Fruit fly (Drosophila melanogaster): ENCODE results near the gene CG43208.

CG43208 gene

DNA sequence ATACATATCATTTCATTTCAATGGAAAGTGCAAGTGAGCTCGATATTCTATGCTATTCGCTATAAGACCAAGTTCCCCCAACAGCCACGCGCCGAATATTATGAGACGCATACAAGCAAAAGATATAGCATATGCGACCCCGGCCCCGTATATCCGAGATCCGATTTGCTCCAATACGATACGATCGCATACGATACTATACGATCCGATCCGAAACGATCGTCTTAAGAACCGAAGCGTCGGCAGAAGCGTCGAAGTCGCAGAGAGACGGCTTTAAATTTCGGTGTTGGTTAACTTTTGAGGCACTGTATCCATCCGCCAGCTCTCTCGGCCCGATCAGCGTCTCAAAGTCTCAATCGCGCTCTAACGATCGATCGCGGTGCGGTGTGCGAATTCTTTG lies 23.8 kb upstream of the CG43208 start, which contains the start of gene CG8630:
Gene CG8630, plus strand, starts transcription at position 303 of the 400 bp plus-strand sequence.
- TF ChIP-seq psq (optimal IDR thresholded peaks at IDR 0.05) (no peak), CG8478 (optimal IDR thresholded peaks at IDR 0.05) (no peak), pan (optimal IDR thresholded peaks at IDR 0.05) (no peak), Dll (optimal IDR thresholded peaks at IDR 0.05) (no peak)

DNA sequence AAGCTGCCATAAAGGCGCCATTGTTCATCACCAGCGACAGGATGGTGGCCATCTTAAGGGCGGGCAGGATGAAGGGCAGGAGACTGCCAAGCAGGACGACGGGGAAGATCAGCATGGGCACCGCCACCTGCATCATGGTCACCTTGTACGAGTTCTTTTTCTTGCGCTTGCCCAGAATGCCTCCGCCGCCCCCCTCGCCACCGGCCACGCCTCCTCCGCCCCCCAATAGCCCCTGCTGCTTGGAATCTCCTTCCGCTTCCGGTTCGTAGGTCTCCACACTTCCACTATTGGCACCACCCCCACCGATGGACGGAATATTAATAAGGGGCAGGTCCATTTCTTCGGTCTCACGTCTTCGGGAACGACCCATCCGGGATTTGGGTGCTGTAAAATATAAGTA lies 18.1 kb upstream of the CG43208 start:
- TF ChIP-seq CG8478 (optimal IDR thresholded peaks at IDR 0.05), result no peak
- no peak for TF ChIP-seq EcR (GFP tag; optimal IDR thresholded peaks at IDR 0.05)
- no peak for TF ChIP-seq usp (GFP tag; optimal IDR thresholded peaks at IDR 0.05)
- TF ChIP-seq psq (optimal IDR thresholded peaks at IDR 0.05), result no peak
- TF ChIP-seq pan (optimal IDR thresholded peaks at IDR 0.05), result no peak
- TF ChIP-seq Dll (optimal IDR thresholded peaks at IDR 0.05), result no peak

DNA sequence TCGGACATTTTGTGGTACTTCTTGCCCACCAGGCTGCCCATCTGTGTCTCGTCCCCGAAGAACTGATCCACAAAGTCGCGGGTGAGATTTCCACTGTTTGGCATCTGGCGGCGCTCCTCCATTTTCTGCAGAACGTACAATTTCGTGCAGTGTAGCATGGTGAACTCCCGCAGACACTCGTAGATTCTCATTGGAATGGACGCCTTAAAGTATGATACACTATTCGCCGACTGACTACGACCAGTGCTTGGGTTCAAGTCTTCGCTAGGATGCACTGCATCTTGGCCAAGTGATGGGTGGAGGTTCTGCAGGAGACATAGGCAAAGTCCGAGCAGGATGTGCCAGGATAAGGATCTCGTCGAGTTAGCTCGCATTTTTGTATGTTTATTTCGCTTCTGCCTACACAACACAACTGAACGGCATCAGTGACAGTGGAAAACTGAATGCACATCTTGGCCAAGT lies 17.1 kb upstream of the CG43208 start, which contains the start of gene CG15888:
Gene CG15888, minus strand, starts transcription at position 412 of the 462 bp plus-strand sequence.
- TF ChIP-seq EcR (GFP tag; optimal IDR thresholded peaks at IDR 0.05) (no peak), psq (optimal IDR thresholded peaks at IDR 0.05) (no peak), pan (optimal IDR thresholded peaks at IDR 0.05) (no peak), Dll (optimal IDR thresholded peaks at IDR 0.05) (no peak), CG8478 (optimal IDR thresholded peaks at IDR 0.05) (no peak), usp (GFP tag; optimal IDR thresholded peaks at IDR 0.05) (no peak)

dm6 chr3R:13288763-13289312 lies 14.4 kb upstream of the CG43208 start, which contains the start of gene apn:
TSS of gene apn (minus strand) at chr3R:13288813.
- no peak for TF ChIP-seq CG8478 (optimal IDR thresholded peaks at IDR 0.05)
- TF ChIP-seq pan (optimal IDR thresholded peaks at IDR 0.05), result no peak

dm6 chr3R:13290329-13290728 lies 12.9 kb upstream of the CG43208 start, which contains the start of gene Osi22:
TSS of gene Osi22 (plus strand) at chr3R:13290629.
- TF ChIP-seq Dll (optimal IDR thresholded peaks at IDR 0.05), result no peak
- TF ChIP-seq EcR (GFP tag; optimal IDR thresholded peaks at IDR 0.05), result no peak
- TF ChIP-seq usp (GFP tag; optimal IDR thresholded peaks at IDR 0.05), result no peak
- TF ChIP-seq psq (optimal IDR thresholded peaks at IDR 0.05), result no peak
- TF ChIP-seq pan (optimal IDR thresholded peaks at IDR 0.05), result no peak
- no peak for TF ChIP-seq CG8478 (optimal IDR thresholded peaks at IDR 0.05)

- no peak for TF ChIP-seq CG8478 (optimal IDR thresholded peaks at IDR 0.05)
- no peak for TF ChIP-seq pan (optimal IDR thresholded peaks at IDR 0.05)
- no peak for TF ChIP-seq usp (GFP tag; optimal IDR thresholded peaks at IDR 0.05)
Measured at dm6 chr3R:13293148-13293756, 10.0 kb upstream of the CG43208 start, which contains the start of gene wntD. TSS of gene wntD (minus strand) at chr3R:13293198.

DNA sequence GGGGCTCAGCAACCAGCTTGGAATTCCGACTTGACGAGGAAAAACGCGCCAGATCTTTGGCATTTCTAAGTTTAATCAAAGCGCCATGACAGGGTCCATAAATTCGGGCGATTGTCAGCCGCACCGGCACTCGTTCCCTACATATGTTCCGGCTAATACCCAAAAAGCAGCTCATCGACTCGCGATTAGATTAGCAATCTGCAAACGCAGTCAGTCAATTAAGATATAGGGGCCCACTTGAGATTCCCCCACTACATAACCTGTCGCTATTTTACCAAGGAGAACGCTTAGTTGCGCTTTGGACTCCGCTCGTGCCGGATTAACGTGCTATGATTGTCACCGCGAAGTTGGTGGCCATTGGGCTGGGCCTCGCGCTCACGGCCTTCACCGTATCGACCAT lies 8.8 kb upstream of the CG43208 start, which contains the start of gene CG8773:
Gene CG8773, plus strand, starts transcription at position 288 of the 400 bp plus-strand sequence.
- TF ChIP-seq pan (optimal IDR thresholded peaks at IDR 0.05) (no peak), psq (optimal IDR thresholded peaks at IDR 0.05) (no peak), Dll (optimal IDR thresholded peaks at IDR 0.05) (no peak), CG8478 (optimal IDR thresholded peaks at IDR 0.05) (no peak), EcR (GFP tag; optimal IDR thresholded peaks at IDR 0.05) (no peak), usp (GFP tag; optimal IDR thresholded peaks at IDR 0.05) (no peak)

dm6 chr3R:13298114-13298818 lies 5.0 kb upstream of the CG43208 start, which contains the start of gene CG8774:
TSS of gene CG8774 (plus strand) at chr3R:13298768.
- TF ChIP-seq Dll (optimal IDR thresholded peaks at IDR 0.05) (no peak), psq (optimal IDR thresholded peaks at IDR 0.05) (no peak), CG8478 (optimal IDR thresholded peaks at IDR 0.05) (no peak), usp (GFP tag; optimal IDR thresholded peaks at IDR 0.05) (no peak)

- TF ChIP-seq Dll (optimal IDR thresholded peaks at IDR 0.05) (no peak), EcR (GFP tag; optimal IDR thresholded peaks at IDR 0.05) (no peak), CG8478 (optimal IDR thresholded peaks at IDR 0.05) (no peak), usp (GFP tag; optimal IDR thresholded peaks at IDR 0.05) (no peak), psq (optimal IDR thresholded peaks at IDR 0.05) (no peak), pan (optimal IDR thresholded peaks at IDR 0.05) (no peak)
Measured at dm6 chr3R:13302348-13302747, 878 bp upstream of the CG43208 start, which contains the start of gene CG32473. TSS of gene CG32473 (plus strand) at chr3R:13302648.

- TF ChIP-seq pan (optimal IDR thresholded peaks at IDR 0.05) (no peak), usp (GFP tag; optimal IDR thresholded peaks at IDR 0.05) (no peak)
Measured at dm6 chr3R:13304512-13305069, 1.4 kb downstream of the CG43208 start.

- TF ChIP-seq usp (GFP tag; optimal IDR thresholded peaks at IDR 0.05), result no peak
- TF ChIP-seq Dll (optimal IDR thresholded peaks at IDR 0.05), result no peak
- TF ChIP-seq pan (optimal IDR thresholded peaks at IDR 0.05), result no peak
- TF ChIP-seq psq (optimal IDR thresholded peaks at IDR 0.05), result no peak
- TF ChIP-seq CG8478 (optimal IDR thresholded peaks at IDR 0.05), result no peak
- no peak for TF ChIP-seq EcR (GFP tag; optimal IDR thresholded peaks at IDR 0.05)
Measured at dm6 chr3R:13305318-13305899, 2.2 kb downstream of the CG43208 start.

- TF ChIP-seq pan (optimal IDR thresholded peaks at IDR 0.05), result no peak
- no peak for TF ChIP-seq CG8478 (optimal IDR thresholded peaks at IDR 0.05)
- no peak for TF ChIP-seq usp (GFP tag; optimal IDR thresholded peaks at IDR 0.05)
- TF ChIP-seq psq (optimal IDR thresholded peaks at IDR 0.05), result no peak
- no peak for TF ChIP-seq Dll (optimal IDR thresholded peaks at IDR 0.05)
- no peak for TF ChIP-seq EcR (GFP tag; optimal IDR thresholded peaks at IDR 0.05)
Measured at dm6 chr3R:13306595-13306994, 3.4 kb downstream of the CG43208 start.
